Worm (Caenorhabditis elegans): ENCODE results near the gene spe-26.

DNA sequence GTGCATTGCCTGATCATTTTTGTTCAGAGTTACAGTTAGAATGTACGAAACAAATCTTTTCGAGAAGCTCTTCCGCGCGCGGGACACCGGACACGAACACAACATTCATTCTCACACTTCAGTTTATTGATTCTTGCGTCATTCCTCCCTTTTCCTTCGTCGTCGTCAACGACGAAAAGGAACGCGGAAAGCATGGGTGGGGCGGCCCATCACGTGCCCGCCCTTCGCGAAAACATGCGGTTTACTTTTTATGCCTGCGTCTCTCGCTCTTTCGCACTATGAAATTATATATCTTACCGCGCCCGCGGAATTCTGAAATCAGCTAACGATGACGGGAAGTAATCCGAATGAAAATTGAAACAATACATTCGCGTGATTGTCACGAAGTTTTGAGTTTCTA is 11.1 kb downstream of the spe-26 start:
- no peak for TF ChIP-seq pha-4 (tag; optimal IDR thresholded peaks at IDR 0.05)
- TF ChIP-seq nfya-1 (tag; optimal IDR thresholded peaks at IDR 0.05; ENCODE audit: borderline replicate concordance, insufficient read depth), result no peak
- TF ChIP-seq dpl-1 (GFP tag; optimal IDR thresholded peaks at IDR 0.05), result no peak
- no peak for TF ChIP-seq ets-4 (GFP tag; optimal IDR thresholded peaks at IDR 0.05)
- no peak for TF ChIP-seq F49E8.2 (tag; optimal IDR thresholded peaks at IDR 0.05; ENCODE audit: insufficient read depth)
- TF ChIP-seq ceh-79 (tag; optimal IDR thresholded peaks at IDR 0.05), result no peak
- peak; percentile 48 for TF ChIP-seq lin-40 (tag; optimal IDR thresholded peaks at IDR 0.05)
- no peak for TF ChIP-seq nhr-90 (tag; optimal IDR thresholded peaks at IDR 0.05)
- no peak for TF ChIP-seq madf-10 (tag; optimal IDR thresholded peaks at IDR 0.05)
- peak; percentile 70 for TF ChIP-seq efl-1 (GFP tag; optimal IDR thresholded peaks at IDR 0.05)
- TF ChIP-seq sea-2 (GFP tag; IDR thresholded peaks at IDR 0.05), result no peak
- TF ChIP-seq ceh-58 (GFP tag; IDR thresholded peaks at IDR 0.05), result no peak
